Fruit fly (Drosophila melanogaster) whole organism, embryonic: ENCODE measurements around the gene CG16749.

Experiments used
- CG13894 ChIP-seq: fragments of 200-800 bp; sonication (Bioruptor generic); optimal IDR thresholded peaks from 3 replicates; lab custom pipeline; 2018; ENCODE audit warnings: missing biosample characterization, mild to moderate bottlenecking, missing genetic modification characterization, moderate library complexity
- CG15479 ChIP-seq: fragments of 200-800 bp; sonication (Bioruptor generic); optimal IDR thresholded peaks from 3 replicates; lab custom pipeline; 2019; ENCODE audit warnings: missing biosample characterization, mild to moderate bottlenecking, missing genetic modification characterization, moderate library complexity
- CG1603 ChIP-seq: fragments of 200-800 bp; sonication (Bioruptor generic); optimal IDR thresholded peaks from 2 replicates; lab custom pipeline; 2019; ENCODE audit warnings: missing biosample characterization, mild to moderate bottlenecking, missing genetic modification characterization, moderate library complexity
- CG16779 ChIP-seq: fragments of 200-800 bp; sonication (Bioruptor generic); IDR thresholded peaks from 2 replicates; pipeline ENCODE4 v1.3.6; 2022; ENCODE audit warnings: missing biosample characterization, missing genetic modification characterization
- CG16863 ChIP-seq: fragments of 200-800 bp; sonication (Bioruptor generic); optimal IDR thresholded peaks from 3 replicates; lab custom pipeline; 2016; ENCODE audit warnings: missing biosample characterization, missing genetic modification characterization
- CG18476 ChIP-seq: fragments of 200-800 bp; sonication (Bioruptor generic); optimal IDR thresholded peaks from 2 replicates; lab custom pipeline; 2016; ENCODE audit warnings: missing biosample characterization, mild to moderate bottlenecking, missing genetic modification characterization
- CG30431 ChIP-seq: fragments of 200-800 bp; sonication (Bioruptor generic); optimal IDR thresholded peaks from 2 replicates; lab custom pipeline; 2017; ENCODE audit warnings: missing biosample characterization, missing genetic modification characterization
- CG32767 ChIP-seq: fragments of 200-800 bp; sonication (Bioruptor generic); IDR thresholded peaks from 2 replicates; pipeline ENCODE4 v1.3.6; 2022; ENCODE audit warnings: missing biosample characterization, missing genetic modification characterization
- CG4617 ChIP-seq: fragments of 200-800 bp; sonication (Bioruptor generic); optimal IDR thresholded peaks from 3 replicates; lab custom pipeline; 2016; ENCODE audit warnings: missing biosample characterization, missing genetic modification characterization, borderline replicate concordance
- CG4707 ChIP-seq: fragments of 200-800 bp; sonication (Bioruptor generic); optimal IDR thresholded peaks from 2 replicates; lab custom pipeline; 2018; ENCODE audit warnings: missing biosample characterization, mild to moderate bottlenecking, missing genetic modification characterization, moderate library complexity
- Hr39 ChIP-seq: fragments of >200 bp; optimal IDR thresholded peaks from 2 replicates; lab custom pipeline; 2017
- dpn ChIP-seq, 2 experiments: fragments of 200-800 bp; sonication (Bioruptor generic); optimal IDR thresholded peaks; 3 replicates each; lab custom pipeline; 2016; ENCODE audit warnings: missing biosample characterization in 2 of 2, missing genetic modification characterization in 2 of 2
- stwl ChIP-seq: fragments of 200-800 bp; sonication (Bioruptor generic); optimal IDR thresholded peaks from 3 replicates; lab custom pipeline; 2018; ENCODE audit warnings: missing biosample characterization, mild to moderate bottlenecking, missing genetic modification characterization, moderate library complexity

- TF ChIP-seq CG16779 (GFP tag; lab: Robert Waterston, UW) (0 out of 2 replicates have a peak, but pooled peaks have one; percentile 41), CG32767 (GFP tag; lab: Robert Waterston, UW) (peak; percentile 64), Hr39 (lab: Kevin White, UChicago) (no peak), CG18476 (peak; percentile 75), CG16863 (GFP tag; lab: Kevin White, UChicago) (peak; percentile 5), CG1603 (peak; percentile 58), dpn (GFP tag; optimal IDR thresholded peaks at IDR 0.05; lab: Kevin White, UChicago) (peak; percentile 65 to 77), stwl (tag; lab: Kevin White, UChicago) (no peak), CG4617 (GFP tag; lab: Kevin White, UChicago) (no peak), CG13894 (tag; lab: Kevin White, UChicago) (peak; percentile 89), CG30431 (GFP tag; lab: Kevin White, UChicago) (peak; percentile 38), CG4707 (GFP tag; lab: Kevin White, UChicago) (no peak), CG15479 (GFP tag; lab: Kevin White, UChicago) (no peak)
These were observed 9.7 kb upstream of the CG16749 start for dm6 chr3R:9341189-9342012.
